Fruit fly (Drosophila melanogaster) whole organism, embryonic: ENCODE results near the gene yellow-e3.

Experiments
- BEAF-32 ChIP-seq: fragments of 200-800 bp; sonication (Bioruptor generic); optimal IDR thresholded peaks from 3 replicates; lab custom pipeline; 2017; ENCODE audit warnings: missing biosample characterization, missing genetic modification characterization, mild to moderate bottlenecking, moderate library complexity, missing genetic modification reagents
- Blimp-1 ChIP-seq: fragments of 200-800 bp; sonication (Bioruptor generic); optimal IDR thresholded peaks from 3 replicates; lab custom pipeline; 2018; ENCODE audit warnings: missing biosample characterization, missing genetic modification characterization, mild to moderate bottlenecking, moderate library complexity, missing genetic modification reagents
- CG10321 ChIP-seq: fragments of 200-800 bp; sonication (Bioruptor generic); IDR thresholded peaks from 2 replicates; pipeline ENCODE4 v1.3.6; 2022; ENCODE audit warnings: missing biosample characterization, missing genetic modification characterization
- CG10959 ChIP-seq: fragments of 200-800 bp; sonication (Bioruptor generic); IDR thresholded peaks from 2 replicates; pipeline ENCODE4 v1.3.6; 2022; ENCODE audit warnings: missing biosample characterization, missing genetic modification characterization
- CG11085 ChIP-seq: fragments of 200-800 bp; sonication (Bioruptor generic); IDR thresholded peaks from 2 replicates; pipeline ENCODE4 v1.3.6; 2022; ENCODE audit warnings: missing biosample characterization, missing genetic modification characterization
- CG11723 ChIP-seq: fragments of 200-800 bp; sonication (Bioruptor generic); optimal IDR thresholded peaks from 2 replicates; lab custom pipeline; 2017; ENCODE audit warnings: missing biosample characterization, mild to moderate bottlenecking, missing genetic modification characterization
- CG13287 ChIP-seq: fragments of 200-800 bp; sonication (Bioruptor generic); IDR thresholded peaks from 2 replicates; pipeline ENCODE4 v1.3.6; 2022; ENCODE audit warnings: missing biosample characterization, missing genetic modification characterization; ENCODE audit not compliant: partially characterized antibody
- CG14965 ChIP-seq: fragments of 200-800 bp; sonication (Bioruptor generic); optimal IDR thresholded peaks from 2 replicates; lab custom pipeline; 2016; ENCODE audit warnings: missing biosample characterization, missing genetic modification characterization, borderline replicate concordance
- CG15269 ChIP-seq: fragments of 200-800 bp; sonication (Bioruptor generic); optimal IDR thresholded peaks from 2 replicates; lab custom pipeline; 2018; ENCODE audit warnings: missing biosample characterization, mild to moderate bottlenecking, missing genetic modification characterization, moderate library complexity
- CG1602 ChIP-seq: fragments of 200-800 bp; sonication (Bioruptor generic); optimal IDR thresholded peaks from 3 replicates; lab custom pipeline; 2016; ENCODE audit warnings: missing biosample characterization, missing genetic modification characterization
- CG1647 ChIP-seq: fragments of 200-800 bp; sonication (Bioruptor generic); optimal IDR thresholded peaks from 3 replicates; lab custom pipeline; 2016; ENCODE audit warnings: missing biosample characterization, missing genetic modification characterization
- CG16779 ChIP-seq: fragments of 200-800 bp; sonication (Bioruptor generic); IDR thresholded peaks from 2 replicates; pipeline ENCODE4 v1.3.6; 2022; ENCODE audit warnings: missing biosample characterization, missing genetic modification characterization
- CG17612 ChIP-seq: fragments of 200-800 bp; sonication (Bioruptor generic); IDR thresholded peaks from 2 replicates; pipeline ENCODE4 v1.3.6; 2022; ENCODE audit warnings: missing biosample characterization, missing genetic modification characterization
- CG17912 ChIP-seq: fragments of 200-800 bp; sonication (Bioruptor generic); optimal IDR thresholded peaks from 2 replicates; lab custom pipeline; 2018; ENCODE audit warnings: missing biosample characterization, mild to moderate bottlenecking, missing genetic modification characterization
- CG2199 ChIP-seq: fragments of 200-800 bp; sonication (Bioruptor generic); IDR thresholded peaks from 3 replicates; pipeline ENCODE4 v1.3.6; 2022; ENCODE audit warnings: missing biosample characterization, missing genetic modification characterization
- CG2889 ChIP-seq: fragments of 200-800 bp; sonication (Bioruptor generic); IDR thresholded peaks from 3 replicates; pipeline ENCODE4 v1.3.6; 2022; ENCODE audit warnings: missing biosample characterization, missing genetic modification characterization
- CG32767 ChIP-seq: fragments of 200-800 bp; sonication (Bioruptor generic); IDR thresholded peaks from 2 replicates; pipeline ENCODE4 v1.3.6; 2022; ENCODE audit warnings: missing biosample characterization, missing genetic modification characterization
- CG3995 ChIP-seq: fragments of 200-800 bp; sonication (Bioruptor generic); optimal IDR thresholded peaks from 3 replicates; lab custom pipeline; 2016; ENCODE audit warnings: missing biosample characterization, missing genetic modification characterization
- CG42726 ChIP-seq: fragments of 200-800 bp; sonication (Bioruptor generic); IDR thresholded peaks from 2 replicates; pipeline ENCODE4 v1.3.6; 2022; ENCODE audit warnings: missing biosample characterization, missing genetic modification characterization; ENCODE audit not compliant: partially characterized antibody
- CG6654 ChIP-seq: fragments of 200-800 bp; sonication (Bioruptor generic); optimal IDR thresholded peaks from 2 replicates; lab custom pipeline; 2017; ENCODE audit warnings: missing biosample characterization, mild to moderate bottlenecking, missing genetic modification characterization
- CG8089 ChIP-seq: fragments of 200-800 bp; sonication (Bioruptor generic); optimal IDR thresholded peaks from 3 replicates; lab custom pipeline; 2016; ENCODE audit warnings: missing biosample characterization, missing genetic modification characterization
- CG8281 ChIP-seq: fragments of 200-800 bp; sonication (Bioruptor generic); optimal IDR thresholded peaks from 2 replicates; lab custom pipeline; 2018; ENCODE audit warnings: missing biosample characterization, mild to moderate bottlenecking, missing genetic modification characterization, moderate library complexity
- CG9215 ChIP-seq: fragments of 200-800 bp; sonication (Bioruptor generic); IDR thresholded peaks from 2 replicates; pipeline ENCODE4 v1.3.6; 2022; ENCODE audit warnings: missing biosample characterization, missing genetic modification characterization
- Dip2 ChIP-seq: fragments of 200-800 bp; sonication (Bioruptor generic); IDR thresholded peaks from 2 replicates; pipeline ENCODE4 v1.3.6; 2022; ENCODE audit warnings: missing biosample characterization, missing genetic modification characterization
- Dp ChIP-seq: fragments of 200-800 bp; sonication (Bioruptor generic); optimal IDR thresholded peaks from 2 replicates; lab custom pipeline; 2018; ENCODE audit warnings: missing biosample characterization, mild to moderate bottlenecking, missing genetic modification characterization, moderate library complexity
- Drgx ChIP-seq: fragments of 200-800 bp; sonication (Bioruptor generic); IDR thresholded peaks from 2 replicates; pipeline ENCODE4 v1.3.6; 2022; ENCODE audit warnings: missing biosample characterization, missing genetic modification characterization
- Eip74EF ChIP-seq, 2 experiments: fragments of 200-800 bp in 1 of 2; fragments of >200 bp in 1 of 2; sonication (Bioruptor generic) in 1 of 2; optimal IDR thresholded peaks; 2 replicates each; lab custom pipeline; 2017 to 2019; ENCODE audit warnings: missing biosample characterization in 2 of 2, missing genetic modification characterization in 2 of 2, mild to moderate bottlenecking in 1 of 2, moderate library complexity in 1 of 2
- GATAe ChIP-seq: fragments of 200-800 bp; sonication (Bioruptor generic); conservative IDR thresholded peaks from 2 replicates; pipeline ENCODE4 v1.3.6; 2022; ENCODE audit warnings: missing biosample characterization, missing genetic modification characterization
- H2.0 ChIP-seq: fragments of 200-800 bp; sonication (Bioruptor generic); IDR thresholded peaks from 2 replicates; pipeline ENCODE4 v1.3.6; 2022; ENCODE audit warnings: missing biosample characterization, missing genetic modification characterization
- HmgD ChIP-seq: fragments of 200-800 bp; sonication (Bioruptor generic); optimal IDR thresholded peaks from 3 replicates; lab custom pipeline; 2016; ENCODE audit warnings: missing biosample characterization, missing genetic modification characterization
- Hr39 ChIP-seq: fragments of >200 bp; optimal IDR thresholded peaks from 2 replicates; lab custom pipeline; 2017
- Kr ChIP-seq: fragments of 200-800 bp; sonication (Bioruptor generic); optimal IDR thresholded peaks from 2 replicates; lab custom pipeline; 2017; ENCODE audit warnings: missing biosample characterization, mild to moderate bottlenecking, missing genetic modification characterization
- MBD-R2 ChIP-seq: fragments of 200-800 bp; sonication (Bioruptor generic); IDR thresholded peaks from 2 replicates; pipeline ENCODE4 v1.3.6; 2022; ENCODE audit warnings: missing biosample characterization, missing genetic modification characterization
- Opbp ChIP-seq: fragments of 200-800 bp; sonication (Bioruptor generic); IDR thresholded peaks from 3 replicates; pipeline ENCODE4 v1.3.6; 2022; ENCODE audit warnings: missing biosample characterization, missing genetic modification characterization; ENCODE audit not compliant: partially characterized antibody
- Trl ChIP-seq, 3 experiments: fragments of >200 bp in 2 of 3; fragments of 200-800 bp in 1 of 3; sonication (Bioruptor generic) in 1 of 3; optimal IDR thresholded peaks; 2 replicates in 1 of 3; 3 replicates in 2 of 3; lab custom pipeline; 2016 to 2017; ENCODE audit warnings: missing biosample characterization in 1 of 3, missing genetic modification characterization in 1 of 3
- Vsx1 ChIP-seq: fragments of 200-800 bp; sonication (Bioruptor generic); optimal IDR thresholded peaks from 2 replicates; lab custom pipeline; 2017; ENCODE audit warnings: missing biosample characterization, mild to moderate bottlenecking, missing genetic modification characterization, missing genetic modification reagents
- cato ChIP-seq: fragments of 200-800 bp; sonication (Bioruptor generic); optimal IDR thresholded peaks from 2 replicates; lab custom pipeline; 2016; ENCODE audit warnings: missing biosample characterization, missing genetic modification characterization, borderline replicate concordance
- chm ChIP-seq: fragments of 200-800 bp; sonication (Bioruptor generic); IDR thresholded peaks from 2 replicates; pipeline ENCODE4 v1.3.6; 2022; ENCODE audit warnings: missing biosample characterization, missing genetic modification characterization
- da ChIP-seq: fragments of 200-800 bp; sonication (Bioruptor generic); optimal IDR thresholded peaks from 2 replicates; lab custom pipeline; 2016; ENCODE audit warnings: missing biosample characterization, missing genetic modification characterization
- fd102C ChIP-seq: fragments of 200-800 bp; sonication (Bioruptor generic); optimal IDR thresholded peaks from 2 replicates; lab custom pipeline; 2018; ENCODE audit warnings: missing biosample characterization, mild to moderate bottlenecking, missing genetic modification characterization, moderate library complexity
- hkb ChIP-seq, 2 experiments: fragments of 200-800 bp in 1 of 2; fragments of >200 bp in 1 of 2; sonication (Bioruptor generic) in 1 of 2; IDR thresholded peaks in 1 of 2; optimal IDR thresholded peaks in 1 of 2; 2 replicates each; pipeline versions ENCODE4 v1.3.6 to Lab custom; 2017 to 2022; ENCODE audit warnings: missing biosample characterization in 1 of 2, missing genetic modification characterization in 1 of 2
- lilli ChIP-seq: fragments of 200-800 bp; sonication (Bioruptor generic); optimal IDR thresholded peaks from 3 replicates; lab custom pipeline; 2016; ENCODE audit warnings: missing biosample characterization, missing genetic modification characterization
- toy ChIP-seq: fragments of 200-800 bp; sonication (Bioruptor generic); IDR thresholded peaks from 2 replicates; pipeline ENCODE4 v1.3.6; 2022; ENCODE audit warnings: missing biosample characterization, missing genetic modification characterization
- wor ChIP-seq: fragments of 200-800 bp; sonication (Bioruptor generic); IDR thresholded peaks from 2 replicates; pipeline ENCODE4 v1.3.6; 2022; ENCODE audit warnings: missing biosample characterization, missing genetic modification characterization
- z ChIP-seq: fragments of 200-800 bp; sonication (Bioruptor generic); IDR thresholded peaks from 3 replicates; pipeline ENCODE4 v1.3.6; 2022; ENCODE audit warnings: missing biosample characterization, missing genetic modification characterization
- zfh1 ChIP-seq: fragments of 200-800 bp; sonication (Bioruptor generic); IDR thresholded peaks from 3 replicates; pipeline ENCODE4 v1.3.6; 2022; ENCODE audit warnings: missing biosample characterization, missing genetic modification characterization

Gene yellow-e3

DNA sequence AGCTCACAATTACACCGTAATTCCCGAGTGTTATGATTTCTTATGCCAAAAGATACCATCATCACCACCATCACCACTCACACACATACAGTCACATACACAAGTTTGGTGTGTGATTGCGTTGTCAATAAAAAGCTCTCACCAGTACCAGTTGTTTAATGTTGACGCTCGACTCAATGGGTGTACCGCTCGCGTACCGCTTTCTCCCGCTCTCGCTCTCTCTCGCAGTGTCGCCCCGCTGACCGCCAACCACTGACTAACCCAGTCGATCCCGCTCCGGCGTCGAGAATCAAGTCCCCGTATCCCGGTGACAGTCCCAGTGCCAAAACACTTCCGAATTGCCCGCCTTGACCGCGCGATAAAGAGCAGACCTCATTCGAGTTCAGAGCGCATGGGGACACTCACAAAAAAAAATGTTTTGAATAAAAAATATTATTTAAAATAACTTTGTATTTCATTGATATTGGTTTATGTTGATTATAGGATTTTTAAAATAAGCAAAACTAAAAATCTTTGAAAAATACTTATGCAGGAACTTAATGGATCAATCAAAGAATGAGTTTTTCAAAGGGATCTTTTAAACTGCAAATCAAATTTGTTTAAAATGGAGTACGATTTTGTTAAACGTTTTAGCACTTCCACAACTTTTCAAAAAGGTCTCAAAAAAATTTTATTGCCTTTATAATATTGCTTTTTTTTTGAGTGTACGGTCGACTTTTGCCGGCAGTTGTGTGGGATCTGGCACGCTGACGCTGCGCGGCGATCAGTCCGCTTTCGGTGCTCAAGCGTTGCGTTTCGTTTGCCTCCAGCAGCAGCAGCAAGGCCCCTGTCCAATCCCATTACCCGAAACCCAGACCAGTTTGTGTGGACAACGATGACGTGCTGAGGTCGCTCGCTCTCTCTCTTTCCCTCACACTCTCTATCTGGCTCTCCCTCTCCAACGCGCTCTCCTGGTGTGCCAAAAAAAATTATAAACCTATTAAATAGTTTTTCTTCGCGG lies 40.2 kb downstream of the yellow-e3 start, which contains the start of gene Dic1 (continued):
- TF ChIP-seq Opbp (GFP tag; lab: Robert Waterston, UW) (peak; percentile 52; the same call in 1 of the 3 replicates), toy (GFP tag; lab: Robert Waterston, UW) (peak; percentile 83), CG16779 (peak; percentile 65; the same call in 1 of the 2 replicates), chm (GFP tag; lab: Robert Waterston, UW) (peak; percentile 74; the same call in 1 of the 2 replicates), da (GFP tag; lab: Kevin White, UChicago) (peak; percentile 77), fd102C (GFP tag; lab: Kevin White, UChicago) (no peak), CG11085 (GFP tag; lab: Robert Waterston, UW) (peak; percentile 80), CG15269 (tag; lab: Kevin White, UChicago) (peak; percentile 97), CG6654 (peak; percentile 90), Trl (optimal IDR thresholded peaks at IDR 0.05; lab: Kevin White, UChicago) (peak; percentile 74 to 86), Trl (GFP tag; optimal IDR thresholded peaks at IDR 0.05; lab: Kevin White, UChicago) (peak; percentile 80), hkb (optimal IDR thresholded peaks at IDR 0.05; lab: Kevin White, UChicago) (no peak), hkb (GFP tag; IDR thresholded peaks at IDR 0.05; lab: Robert Waterston, UW) (peak; percentile 96), cato (GFP tag; lab: Kevin White, UChicago) (peak; percentile 92), HmgD (GFP tag; lab: Kevin White, UChicago) (peak; percentile 42), CG9215 (peak; percentile 92), BEAF-32 (GFP tag; lab: Kevin White, UChicago) (no peak), MBD-R2 (GFP tag; lab: Robert Waterston, UW) (peak; percentile 84), CG11723 (peak; percentile 97), CG10959 (GFP tag; lab: Robert Waterston, UW) (peak; percentile 79), CG2889 (GFP tag; lab: Robert Waterston, UW) (peak; percentile 79), z (no peak; the same call in 2 of the 3 replicates), H2.0 (GFP tag; lab: Robert Waterston, UW) (peak; percentile 79), Dip2 (peak; percentile 63; the same call in 1 of the 2 replicates), CG13287 (peak; percentile 52; the same call in 1 of the 2 replicates), CG1647 (peak; percentile 76), CG8281 (tag; lab: Kevin White, UChicago) (peak; percentile 87), Dp (GFP tag; lab: Kevin White, UChicago) (no peak), CG3995 (GFP tag; lab: Kevin White, UChicago) (peak; percentile 74), Vsx1 (GFP tag; lab: Kevin White, UChicago) (peak; percentile 90), CG10321 (GFP tag; lab: Robert Waterston, UW) (peak; percentile 30; the same call in 1 of the 2 replicates), CG14965 (GFP tag; lab: Kevin White, UChicago) (no peak), GATAe (GFP tag; lab: Robert Waterston, UW) (peak; percentile 65), zfh1 (GFP tag; lab: Robert Waterston, UW) (peak; percentile 83), lilli (GFP tag; lab: Kevin White, UChicago) (peak; percentile 97), CG1602 (peak; percentile 96), Blimp-1 (peak; percentile 98), CG42726 (GFP tag; lab: Robert Waterston, UW) (peak; percentile 51; the same call in 1 of the 2 replicates), Kr (GFP tag; lab: Kevin White, UChicago) (peak; percentile 79), Eip74EF (GFP tag; optimal IDR thresholded peaks at IDR 0.05; lab: Kevin White, UChicago) (peak in 1 of 2 experiments; percentile 96), wor (GFP tag; lab: Robert Waterston, UW) (peak; percentile 91), CG2199 (GFP tag; lab: Robert Waterston, UW) (peak; percentile 77; the same call in 1 of the 3 replicates), Hr39 (lab: Kevin White, UChicago) (no peak), Drgx (peak; percentile 91), CG17912 (GFP tag; lab: Kevin White, UChicago) (peak; percentile 88), CG32767 (GFP tag; lab: Robert Waterston, UW) (peak; percentile 92), CG17612 (GFP tag; lab: Robert Waterston, UW) (peak; percentile 77), CG8089 (GFP tag; lab: Kevin White, UChicago) (peak; percentile 77)
